Fruit fly (Drosophila melanogaster) Kc167 (cell line): ENCODE measurements around the gene rdgC.

Experiments used
- Sin3A ChIP-seq: fragments of >200 bp; optimal IDR thresholded peaks from 2 replicates; lab custom pipeline; 2018; ENCODE audit warnings: missing external identifiers
- psq ChIP-seq: fragments of >200 bp; optimal IDR thresholded peaks from 2 replicates; lab custom pipeline; 2017; ENCODE audit warnings: missing external identifiers
- ttk ChIP-seq: sonication (Bioruptor generic); optimal IDR thresholded peaks from 2 replicates; lab custom pipeline; 2017; ENCODE audit warnings: missing external identifiers

dm6 chr3L:20222617-20223016 lies 25.3 kb upstream of the rdgC start:
- no peak for TF ChIP-seq psq (lab: Kevin White, UChicago)
- TF ChIP-seq ttk (lab: Kevin White, UChicago), result no peak
- TF ChIP-seq Sin3A (lab: Kevin White, UChicago), result no peak
